Worm (Caenorhabditis elegans) whole organism, young adult: ENCODE data around the gene hpo-18.

Source experiments
- K11D2.4 ChIP-seq: fragments of 200-800 bp; sonication (Bioruptor generic); IDR thresholded peaks from 2 replicates; pipeline ENCODE4 v1.3.6; 2022; ENCODE audit warnings: missing genetic modification reagents, missing genetic modification characterization, missing compliant biosample characterization
- lin-35 ChIP-seq, 3 experiments: fragments of 150-350 bp in 2 of 3; sonication (generic microtip) in 1 of 3; optimal IDR thresholded peaks; 2 replicates each; lab custom pipeline; 2014 to 2018; ENCODE audit warnings: missing biosample characterization in 3 of 3, missing genetic modification characterization in 3 of 3, missing genetic modification reagents in 3 of 3
- lir-1 ChIP-seq: fragments of 200-800 bp; sonication (Bioruptor generic); conservative IDR thresholded peaks from 2 replicates; pipeline ENCODE4 v1.3.6; 2022; ENCODE audit warnings: missing genetic modification reagents, missing genetic modification characterization, missing compliant biosample characterization
- mcd-1 ChIP-seq: fragments of 200-800 bp; sonication (Bioruptor generic); IDR thresholded peaks from 2 replicates; pipeline ENCODE4 v1.3.6; 2022; ENCODE audit warnings: missing genetic modification reagents, missing genetic modification characterization, missing compliant biosample characterization
- nhr-179 ChIP-seq: sonication (generic microtip); optimal IDR thresholded peaks from 2 replicates; lab custom pipeline; 2016; ENCODE audit warnings: mild to moderate bottlenecking, missing genetic modification characterization, missing compliant biosample characterization
- tlf-1 ChIP-seq: fragments of 200-800 bp; sonication (Bioruptor generic); optimal IDR thresholded peaks from 2 replicates; lab custom pipeline; 2018; ENCODE audit warnings: mild to moderate bottlenecking, missing genetic modification characterization, missing compliant biosample characterization
- unc-130 ChIP-seq: sonication (generic microtip); optimal IDR thresholded peaks from 2 replicates; lab custom pipeline; 2016; ENCODE audit warnings: missing genetic modification reagents, missing genetic modification characterization, missing compliant biosample characterization
- unc-62 ChIP-seq: fragments of 150-350 bp; optimal IDR thresholded peaks from 2 replicates; lab custom pipeline; 2014; ENCODE audit warnings: missing biosample characterization, missing genetic modification reagents, missing genetic modification characterization

ce11 chrV:4315057-4315456 lies 31.2 kb downstream of the hpo-18 start, which contains the start of gene srh-192:
- no peak for TF ChIP-seq unc-130
- TF ChIP-seq nhr-179 (tag; lab: Kevin White, UChicago), result no peak
- no peak for TF ChIP-seq unc-62 (GFP tag; lab: Kevin White, UChicago)
- no peak for TF ChIP-seq mcd-1 (GFP tag; lab: Robert Waterston, UW)
- TF ChIP-seq K11D2.4 (GFP tag; lab: Robert Waterston, UW), result no peak
- no peak for TF ChIP-seq tlf-1
- TF ChIP-seq lin-35 (GFP tag; optimal IDR thresholded peaks at IDR 0.05; lab: Kevin White, UChicago), result no peak
- TF ChIP-seq lir-1 (GFP tag; lab: Robert Waterston, UW), result no peak
